Fruit fly (Drosophila melanogaster) whole organism, prepupa: ENCODE results near the gene CG2003.

Experiments used
- CG6808 ChIP-seq: fragments of 200-800 bp; sonication (Bioruptor generic); optimal IDR thresholded peaks from 3 replicates; lab custom pipeline; 2017; ENCODE audit warnings: missing biosample characterization, missing genetic modification characterization, mild to moderate bottlenecking, moderate library complexity, missing genetic modification reagents
- CG6854 ChIP-seq: fragments of 200-800 bp; sonication (Bioruptor generic); optimal IDR thresholded peaks from 2 replicates; lab custom pipeline; 2017; ENCODE audit warnings: missing biosample characterization, mild to moderate bottlenecking, missing genetic modification characterization
- Eip93F ChIP-seq: fragments of 200-800 bp; sonication (Bioruptor generic); optimal IDR thresholded peaks from 2 replicates; lab custom pipeline; 2016; ENCODE audit warnings: missing biosample characterization, mild to moderate bottlenecking, missing genetic modification characterization
- Hr38 ChIP-seq: sonication (Bioruptor generic); optimal IDR thresholded peaks from 2 replicates; lab custom pipeline; 2016; ENCODE audit warnings: missing biosample characterization, missing genetic modification characterization
- Hr39 ChIP-seq: fragments of 200-800 bp; sonication (Bioruptor generic); optimal IDR thresholded peaks from 2 replicates; lab custom pipeline; 2016; ENCODE audit warnings: missing biosample characterization, missing genetic modification characterization
- Hr4 ChIP-seq: fragments of 200-800 bp; sonication (Bioruptor generic); optimal IDR thresholded peaks from 3 replicates; lab custom pipeline; 2016; ENCODE audit warnings: missing biosample characterization, missing genetic modification characterization
- Lpt ChIP-seq: fragments of 200-800 bp; sonication (Bioruptor generic); optimal IDR thresholded peaks from 3 replicates; lab custom pipeline; 2016; ENCODE audit warnings: missing biosample characterization, missing genetic modification characterization
- Sox15 ChIP-seq: fragments of 200-800 bp; sonication (Bioruptor generic); optimal IDR thresholded peaks from 3 replicates; lab custom pipeline; 2016; ENCODE audit warnings: missing biosample characterization, missing genetic modification characterization
- net ChIP-seq: fragments of 200-800 bp; sonication (Bioruptor generic); optimal IDR thresholded peaks from 3 replicates; lab custom pipeline; 2016; ENCODE audit warnings: missing biosample characterization, missing genetic modification characterization

- TF ChIP-seq Hr38 (GFP tag; lab: Kevin White, UChicago): no peak
- no peak for TF ChIP-seq CG6854
- TF ChIP-seq net (GFP tag; lab: Kevin White, UChicago): no peak
- TF ChIP-seq Eip93F (GFP tag; lab: Kevin White, UChicago): no peak
- no peak for TF ChIP-seq Lpt
- TF ChIP-seq CG6808 (GFP tag; lab: Kevin White, UChicago): no peak
- TF ChIP-seq Hr4 (GFP tag; lab: Kevin White, UChicago): peak; percentile 52
- TF ChIP-seq Sox15 (GFP tag; lab: Kevin White, UChicago): no peak
- no peak for TF ChIP-seq Hr39
These were observed 55.0 kb downstream of the CG2003 start for dm6 chr3R:32032885-32033284.
